Worm (Caenorhabditis elegans) whole organism, early embryonic: ENCODE data around the gene Y110A2AL.6.
A peak's percentile ranks its signal among the peaks of the same experiment; 100 is the strongest.

Source experiments
- B0310.2 ChIP-seq: sonication (generic microtip); optimal IDR thresholded peaks from 2 replicates; lab custom pipeline; 2016; ENCODE audit warnings: mild to moderate bottlenecking, missing genetic modification characterization, missing compliant biosample characterization
- F13C5.2 ChIP-seq: sonication (generic microtip); optimal IDR thresholded peaks from 2 replicates; lab custom pipeline; 2017; ENCODE audit warnings: mild to moderate bottlenecking, missing genetic modification characterization, inconsistent platforms, missing compliant biosample characterization
- aly-1 ChIP-seq: sonication (generic microtip); optimal IDR thresholded peaks from 2 replicates; lab custom pipeline; 2016; ENCODE audit warnings: missing genetic modification characterization, missing compliant biosample characterization
- ama-1 ChIP-seq: fragments of 150-350 bp; optimal IDR thresholded peaks from 2 replicates; lab custom pipeline; 2014
- ceh-13 ChIP-seq: fragments of 200-800 bp; sonication (Bioruptor generic); optimal IDR thresholded peaks from 2 replicates; lab custom pipeline; 2018; ENCODE audit warnings: mild to moderate bottlenecking, missing genetic modification characterization, missing compliant biosample characterization
- ceh-36 ChIP-seq: sonication (generic microtip); optimal IDR thresholded peaks from 2 replicates; lab custom pipeline; 2016; ENCODE audit warnings: missing genetic modification characterization, inconsistent platforms, missing compliant biosample characterization
- ets-7 ChIP-seq: sonication (generic microtip); optimal IDR thresholded peaks from 2 replicates; lab custom pipeline; 2016; ENCODE audit warnings: missing genotype, missing genetic modification characterization, missing compliant biosample characterization
- flt-1 ChIP-seq: fragments of 200-800 bp; sonication (Bioruptor generic); IDR thresholded peaks from 2 replicates; pipeline ENCODE4 v1.3.6; 2022; ENCODE audit warnings: missing genetic modification characterization, missing compliant biosample characterization
- hmbx-1 ChIP-seq: sonication (generic microtip); optimal IDR thresholded peaks from 2 replicates; lab custom pipeline; 2016; ENCODE audit warnings: mild to moderate bottlenecking, missing genetic modification characterization, missing compliant biosample characterization
- hmg-4 ChIP-seq: fragments of 200-800 bp; sonication (Bioruptor generic); optimal IDR thresholded peaks from 2 replicates; lab custom pipeline; 2018; ENCODE audit warnings: mild to moderate bottlenecking, missing genetic modification characterization, missing compliant biosample characterization
- hnd-1 ChIP-seq: sonication (generic microtip); optimal IDR thresholded peaks from 2 replicates; lab custom pipeline; 2016; ENCODE audit warnings: missing genetic modification characterization, missing compliant biosample characterization
- pes-1 ChIP-seq: fragments of 200-800 bp; sonication (Bioruptor generic); IDR thresholded peaks from 2 replicates; pipeline ENCODE4 v1.3.6; 2022; ENCODE audit warnings: missing genetic modification reagents, missing genetic modification characterization, missing compliant biosample characterization
- scrt-1 ChIP-seq: fragments of 200-800 bp; sonication (Bioruptor generic); IDR thresholded peaks from 2 replicates; pipeline ENCODE4 v1.3.6; 2022; ENCODE audit warnings: missing genetic modification characterization, missing compliant biosample characterization
- sea-1 ChIP-seq: fragments of 200-800 bp; sonication (Bioruptor generic); conservative IDR thresholded peaks from 2 replicates; pipeline ENCODE4 v1.3.6; 2022; ENCODE audit warnings: missing genetic modification characterization, missing compliant biosample characterization
- tbx-11 ChIP-seq: fragments of 200-800 bp; sonication (Bioruptor generic); IDR thresholded peaks from 2 replicates; pipeline ENCODE4 v1.3.6; 2022; ENCODE audit warnings: missing genetic modification characterization, missing compliant biosample characterization
- tbx-37 ChIP-seq: fragments of 200-800 bp; sonication (Bioruptor generic); conservative IDR thresholded peaks from 2 replicates; pipeline ENCODE4 v1.3.6; 2022; ENCODE audit warnings: missing genetic modification reagents, missing genetic modification characterization, missing compliant biosample characterization
- tra-4 ChIP-seq: sonication (generic microtip); optimal IDR thresholded peaks from 2 replicates; lab custom pipeline; 2017; ENCODE audit warnings: missing genetic modification characterization, missing compliant biosample characterization

The Y110A2AL.6 gene

ce11 chrII:2874801-2875200 is 33.4 kb upstream of the Y110A2AL.6 start, which contains the start of gene Y110A2AL.1:
TSS of gene Y110A2AL.1 (plus strand) at chrII:2875101.
- no peak for TF ChIP-seq B0310.2 (tag; lab: Kevin White, UChicago)
- no peak for TF ChIP-seq scrt-1 (GFP tag; lab: Robert Waterston, UW)
- TF ChIP-seq hmg-4 (GFP tag; lab: Kevin White, UChicago), result no peak
- no peak for TF ChIP-seq tra-4 (tag; lab: Kevin White, UChicago)
- no peak for TF ChIP-seq flt-1 (GFP tag; lab: Robert Waterston, UW)
- TF ChIP-seq hmbx-1 (tag; lab: Kevin White, UChicago), result no peak

- no peak for TF ChIP-seq F13C5.2 (tag; lab: Kevin White, UChicago)
- TF ChIP-seq ceh-36 (tag; lab: Kevin White, UChicago), result no peak
- TF ChIP-seq B0310.2 (tag; lab: Kevin White, UChicago), result no peak
- no peak for TF ChIP-seq tbx-37 (GFP tag; lab: Robert Waterston, UW)
- no peak for TF ChIP-seq flt-1 (GFP tag; lab: Robert Waterston, UW)
- no peak for TF ChIP-seq ama-1 (lab: Kevin White, UChicago)
- no peak for TF ChIP-seq aly-1 (tag; lab: Kevin White, UChicago)
- no peak for TF ChIP-seq pes-1
- TF ChIP-seq hnd-1 (tag; lab: Kevin White, UChicago), result no peak
- TF ChIP-seq sea-1, result no peak
- no peak for TF ChIP-seq hmg-4 (GFP tag; lab: Kevin White, UChicago)
- no peak for TF ChIP-seq ceh-13
- no peak for TF ChIP-seq tra-4 (tag; lab: Kevin White, UChicago)
- TF ChIP-seq ets-7 (tag; lab: Kevin White, UChicago), result no peak
- TF ChIP-seq scrt-1 (GFP tag; lab: Robert Waterston, UW), result no peak
- no peak for TF ChIP-seq tbx-11
- no peak for TF ChIP-seq hmbx-1 (tag; lab: Kevin White, UChicago)
Observed at ce11 chrII:2871816-2872215, 30.4 kb upstream of the Y110A2AL.6 start, which contains the start of gene Y110A2AL.10. TSS of gene Y110A2AL.10 (minus strand) at chrII:2871916.

ce11 chrII:2867701-2868100 is 26.3 kb upstream of the Y110A2AL.6 start, which contains the start of gene Y110A2AL.2:
TSS of gene Y110A2AL.2 (plus strand) at chrII:2868001.
- TF ChIP-seq ceh-36 (tag; lab: Kevin White, UChicago) (no peak), B0310.2 (tag; lab: Kevin White, UChicago) (no peak), tbx-37 (GFP tag; lab: Robert Waterston, UW) (no peak), ama-1 (lab: Kevin White, UChicago) (no peak), sea-1 (no peak), ets-7 (tag; lab: Kevin White, UChicago) (no peak), hmg-4 (GFP tag; lab: Kevin White, UChicago) (no peak), scrt-1 (GFP tag; lab: Robert Waterston, UW) (no peak), aly-1 (tag; lab: Kevin White, UChicago) (no peak), ceh-13 (no peak), hnd-1 (tag; lab: Kevin White, UChicago) (no peak), tbx-11 (no peak), flt-1 (GFP tag; lab: Robert Waterston, UW) (no peak)

ce11 chrII:2866541-2867124 is 25.2 kb upstream of the Y110A2AL.6 start, which contains the start of the genes Y110A2AL.9 and Y110A2AL.3:
TSS of gene Y110A2AL.9 (minus strand) at chrII:2866641.
TSS of gene Y110A2AL.3 (plus strand) at chrII:2867074.
- no peak for TF ChIP-seq pes-1
- no peak for TF ChIP-seq ceh-13
- TF ChIP-seq flt-1 (GFP tag; lab: Robert Waterston, UW), result no peak
- no peak for TF ChIP-seq scrt-1 (GFP tag; lab: Robert Waterston, UW)
- TF ChIP-seq tbx-11, result no peak
- no peak for TF ChIP-seq hnd-1 (tag; lab: Kevin White, UChicago)
- no peak for TF ChIP-seq tra-4 (tag; lab: Kevin White, UChicago)
- TF ChIP-seq ets-7 (tag; lab: Kevin White, UChicago), result no peak

ce11 chrII:2865355-2865754 is 23.9 kb upstream of the Y110A2AL.6 start:
- no peak for TF ChIP-seq tbx-11
- TF ChIP-seq hmg-4 (GFP tag; lab: Kevin White, UChicago), result no peak
- no peak for TF ChIP-seq sea-1
- no peak for TF ChIP-seq ama-1 (lab: Kevin White, UChicago)
- TF ChIP-seq ceh-36 (tag; lab: Kevin White, UChicago), result no peak
- TF ChIP-seq ceh-13, result no peak
- no peak for TF ChIP-seq tbx-37 (GFP tag; lab: Robert Waterston, UW)
- no peak for TF ChIP-seq flt-1 (GFP tag; lab: Robert Waterston, UW)

ce11 chrII:2864229-2864628 is 22.8 kb upstream of the Y110A2AL.6 start, which contains the start of gene Y110A2AL.5:
TSS of gene Y110A2AL.5 (plus strand) at chrII:2864529.
- TF ChIP-seq scrt-1 (GFP tag; lab: Robert Waterston, UW) (no peak), hmg-4 (GFP tag; lab: Kevin White, UChicago) (no peak), ets-7 (tag; lab: Kevin White, UChicago) (no peak), ceh-13 (no peak), F13C5.2 (tag; lab: Kevin White, UChicago) (no peak), aly-1 (tag; lab: Kevin White, UChicago) (no peak), sea-1 (no peak), tbx-37 (GFP tag; lab: Robert Waterston, UW) (no peak), tra-4 (tag; lab: Kevin White, UChicago) (no peak), B0310.2 (tag; lab: Kevin White, UChicago) (no peak), hmbx-1 (tag; lab: Kevin White, UChicago) (no peak), tbx-11 (no peak), ceh-36 (tag; lab: Kevin White, UChicago) (no peak), hnd-1 (tag; lab: Kevin White, UChicago) (no peak), flt-1 (GFP tag; lab: Robert Waterston, UW) (no peak), ama-1 (lab: Kevin White, UChicago) (no peak), pes-1 (no peak)

ce11 chrII:2862557-2863035 is 21.2 kb upstream of the Y110A2AL.6 start:
- TF ChIP-seq ets-7 (tag; lab: Kevin White, UChicago) (no peak), ceh-36 (tag; lab: Kevin White, UChicago) (peak; percentile 90)
